Worm (Caenorhabditis elegans) whole organism, late embryonic: ENCODE measurements around the gene gipc-1.

Experiments used
- C38D4.7 ChIP-seq: fragments of 200-800 bp; sonication (Bioruptor generic); optimal IDR thresholded peaks from 2 replicates; lab custom pipeline; 2018; ENCODE audit warnings: mild to moderate bottlenecking, missing genetic modification characterization, moderate library complexity, missing compliant biosample characterization
- Y22D7AL.16 ChIP-seq: sonication (generic microtip); optimal IDR thresholded peaks from 2 replicates; lab custom pipeline; 2016; ENCODE audit warnings: missing genetic modification characterization, missing compliant biosample characterization
- ama-1 ChIP-seq: fragments of 150-350 bp; optimal IDR thresholded peaks from 2 replicates; lab custom pipeline; 2014
- ceh-18 ChIP-seq: sonication (generic microtip); optimal IDR thresholded peaks from 2 replicates; lab custom pipeline; 2016; ENCODE audit warnings: missing genetic modification characterization, missing compliant biosample characterization
- ceh-22 ChIP-seq: sonication (generic microtip); optimal IDR thresholded peaks from 2 replicates; lab custom pipeline; 2017; ENCODE audit warnings: missing biosample characterization, missing genetic modification characterization
- dve-1 ChIP-seq: sonication (generic microtip); optimal IDR thresholded peaks from 2 replicates; lab custom pipeline; 2017; ENCODE audit warnings: antibody characterized with exemption, mild to moderate bottlenecking, missing genetic modification characterization, missing compliant biosample characterization
- fkh-10 ChIP-seq: fragments of 150-350 bp; optimal IDR thresholded peaks from 2 replicates; lab custom pipeline; 2014; ENCODE audit warnings: missing biosample characterization, missing genetic modification reagents, missing genetic modification characterization
- hlh-8 ChIP-seq: sonication (generic microtip); optimal IDR thresholded peaks from 2 replicates; lab custom pipeline; 2016; ENCODE audit warnings: missing genotype, missing genetic modification characterization, missing compliant biosample characterization
- madf-2 ChIP-seq: sonication (generic microtip); optimal IDR thresholded peaks from 2 replicates; lab custom pipeline; 2017; ENCODE audit warnings: missing genetic modification characterization, missing compliant biosample characterization
- nhr-11 ChIP-seq: fragments of 150-350 bp; optimal IDR thresholded peaks from 2 replicates; lab custom pipeline; 2014; ENCODE audit warnings: missing biosample characterization, missing genetic modification characterization
- pqm-1 ChIP-seq: sonication (generic microtip); optimal IDR thresholded peaks from 2 replicates; lab custom pipeline; 2016; ENCODE audit warnings: missing genetic modification characterization, missing compliant biosample characterization
- sox-2 ChIP-seq: fragments of 200-800 bp; sonication (Bioruptor generic); IDR thresholded peaks from 2 replicates; pipeline ENCODE4 v1.3.6; 2022; ENCODE audit warnings: missing genetic modification reagents, missing genetic modification characterization, missing compliant biosample characterization

DNA sequence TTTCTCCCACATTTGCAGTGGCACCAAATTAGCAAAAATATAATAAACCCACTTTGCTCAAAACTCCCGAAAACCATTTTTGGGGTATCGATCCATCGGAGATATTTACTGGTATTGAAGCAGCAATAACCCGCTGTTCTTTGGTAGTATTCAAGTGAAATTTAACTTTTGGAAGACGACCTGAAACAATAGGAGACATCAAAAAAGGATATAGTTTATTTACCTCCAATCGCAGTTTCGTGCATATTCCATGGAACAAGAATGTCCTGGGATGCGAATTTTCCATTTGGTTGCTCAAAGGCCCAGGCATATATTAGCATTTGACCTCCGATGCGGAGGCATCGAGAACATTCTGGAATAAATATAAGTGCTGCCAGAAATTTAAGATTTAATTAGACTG is 2.8 kb downstream of the gipc-1 start:
- TF ChIP-seq ceh-22 = no peak
- TF ChIP-seq fkh-10 (GFP tag; lab: Kevin White, UChicago) = no peak
- no peak for TF ChIP-seq Y22D7AL.16 (tag; lab: Kevin White, UChicago)
- TF ChIP-seq madf-2 = no peak
- TF ChIP-seq C38D4.7 (GFP tag; lab: Kevin White, UChicago) = no peak
- no peak for TF ChIP-seq hlh-8 (tag; lab: Kevin White, UChicago)
- no peak for TF ChIP-seq dve-1 (tag; lab: Kevin White, UChicago)
- TF ChIP-seq nhr-11 = no peak
- no peak for TF ChIP-seq ama-1 (lab: Kevin White, UChicago)
- no peak for TF ChIP-seq ceh-18 (tag; lab: Kevin White, UChicago)
- no peak for TF ChIP-seq pqm-1 (tag; lab: Kevin White, UChicago)
- no peak for TF ChIP-seq sox-2 (GFP tag; lab: Robert Waterston, UW)
